Fruit fly (Drosophila melanogaster): ENCODE results near the gene CG42714.
A peak's percentile ranks its signal among the peaks of the same experiment; 100 is the strongest.

Gene CG42714

dm6 chr3L:6217806-6218205 lies 16.1 kb downstream of the CG42714 start, which contains the start of gene LanA (continued):
- TF ChIP-seq rib (GFP tag; IDR thresholded peaks at IDR 0.05) (0 out of 2 replicates have a peak, but pooled peaks have one; percentile 15), CG15696 (tag; optimal IDR thresholded peaks at IDR 0.05) (peak; percentile 9), nerfin-2 (GFP tag; IDR thresholded peaks at IDR 0.05; ENCODE audit: partially characterized antibody) (no peak), CG9215 (GFP tag; IDR thresholded peaks at IDR 0.05) (no peak), yki (optimal IDR thresholded peaks at IDR 0.05) (no peak), lbe (GFP tag; optimal IDR thresholded peaks at IDR 0.05) (no peak), ci (GFP tag; IDR thresholded peaks at IDR 0.05) (peak; percentile 49; the same call in 2 of the 3 replicates), otp (GFP tag; IDR thresholded peaks at IDR 0.05) (peak; percentile 31; the same call in 1 of the 3 replicates), CG34422 (GFP tag; IDR thresholded peaks at IDR 0.05) (peak; percentile 67), CG13894 (tag; optimal IDR thresholded peaks at IDR 0.05) (no peak), CG3065 (GFP tag; optimal IDR thresholded peaks at IDR 0.05) (no peak), CG4424 (GFP tag; optimal IDR thresholded peaks at IDR 0.05) (no peak), CG17568 (GFP tag; optimal IDR thresholded peaks at IDR 0.05) (peak; percentile 44), zen2 (GFP tag; IDR thresholded peaks at IDR 0.05; ENCODE audit: partially characterized antibody) (no peak), nerfin-1 (tag; optimal IDR thresholded peaks at IDR 0.05) (no peak), Scr (GFP tag; IDR thresholded peaks at IDR 0.05; ENCODE audit: partially characterized antibody) (0 out of 2 replicates have a peak, but pooled peaks have one; percentile 20), so (GFP tag; IDR thresholded peaks at IDR 0.05) (peak; percentile 56; the same call in 2 of the 3 replicates), CG12155 (GFP tag; optimal IDR thresholded peaks at IDR 0.05) (peak; percentile 28), grau (tag; optimal IDR thresholded peaks at IDR 0.05) (no peak), CG6765 (GFP tag; optimal IDR thresholded peaks at IDR 0.05) (no peak), Atf6 (GFP tag; IDR thresholded peaks at IDR 0.05) (peak; percentile 44; the same call in 1 of the 2 replicates), CG18262 (tag; optimal IDR thresholded peaks at IDR 0.05) (no peak), Eip74EF (GFP tag; optimal IDR thresholded peaks at IDR 0.05) (no peak), CG2129 (GFP tag; IDR thresholded peaks at IDR 0.05; ENCODE audit: partially characterized antibody) (no peak), gsb (GFP tag; IDR thresholded peaks at IDR 0.05) (no peak), Xbp1 (GFP tag; optimal IDR thresholded peaks at IDR 0.05) (no peak), CG12659 (GFP tag; optimal IDR thresholded peaks at IDR 0.05) (no peak), Jarid2 (GFP tag; optimal IDR thresholded peaks at IDR 0.05) (peak; percentile 77), ato (GFP tag; IDR thresholded peaks at IDR 0.05; ENCODE audit: partially characterized antibody) (0 out of 2 replicates have a peak, but pooled peaks have one; percentile 45), sna (GFP tag; IDR thresholded peaks at IDR 0.05; ENCODE audit: partially characterized antibody) (no peak), Hey (tag; optimal IDR thresholded peaks at IDR 0.05) (no peak), scrt (GFP tag; optimal IDR thresholded peaks at IDR 0.05) (no peak), ems (GFP tag; optimal IDR thresholded peaks at IDR 0.05) (no peak), CG17912 (GFP tag; optimal IDR thresholded peaks at IDR 0.05) (peak; percentile 16), zen (tag; optimal IDR thresholded peaks at IDR 0.05) (no peak), sob (GFP tag; IDR thresholded peaks at IDR 0.05) (peak; percentile 46; the same call in 1 of the 2 replicates), CG13624 (GFP tag; optimal IDR thresholded peaks at IDR 0.05) (no peak), nmo (GFP tag; optimal IDR thresholded peaks at IDR 0.05) (no peak), CG12391 (tag; optimal IDR thresholded peaks at IDR 0.05) (no peak), CG15073 (GFP tag; optimal IDR thresholded peaks at IDR 0.05) (no peak), HLH54F (GFP tag; optimal IDR thresholded peaks at IDR 0.05) (no peak), crol (GFP tag; IDR thresholded peaks at IDR 0.05) (0 out of 2 replicates have a peak, but pooled peaks have one; percentile 24), Ets65A (GFP tag) (no peak), Abd-B (GFP tag; optimal IDR thresholded peaks at IDR 0.05) (no peak), Lhr (GFP tag; optimal IDR thresholded peaks at IDR 0.05) (no peak), ERR (GFP tag; optimal IDR thresholded peaks at IDR 0.05) (peak; percentile 11), CG7271 (tag; optimal IDR thresholded peaks at IDR 0.05) (peak; percentile 31), CG6175 (GFP tag; IDR thresholded peaks at IDR 0.05) (0 out of 3 replicates have a peak, but pooled peaks have one; percentile 8), vvl (GFP tag; IDR thresholded peaks at IDR 0.05) (peak; percentile 18; the same call in 1 of the 2 replicates), gcm2 (GFP tag; optimal IDR thresholded peaks at IDR 0.05) (no peak)
